Fruit fly (Drosophila melanogaster) S2 (cell line): ENCODE measurements around the gene CG13837.

Source experiments
- CG8478 ChIP-seq: fragments of >200 bp; optimal IDR thresholded peaks from 2 replicates; lab custom pipeline; 2018
- CTCF ChIP-seq, 2 experiments: fragments of >200 bp; optimal IDR thresholded peaks; 2 replicates each; lab custom pipeline; 2018

The CG13837 gene

dm6 chr3R:23038062-23038461 is 5.7 kb upstream of the CG13837 start:
- no peak for TF ChIP-seq CTCF (optimal IDR thresholded peaks at IDR 0.05; lab: Kevin White, UChicago)
- TF ChIP-seq CG8478 (lab: Kevin White, UChicago), result no peak

- TF ChIP-seq CTCF (optimal IDR thresholded peaks at IDR 0.05; lab: Kevin White, UChicago) (no peak), CG8478 (lab: Kevin White, UChicago) (no peak)
Observed at dm6 chr3R:23041941-23042340, 1.8 kb upstream of the CG13837 start, which contains the start of gene CG13838. Gene CG13838, plus strand, starts transcription at chr3R:23042241.

- TF ChIP-seq CG8478 (lab: Kevin White, UChicago) (no peak), CTCF (optimal IDR thresholded peaks at IDR 0.05; lab: Kevin White, UChicago) (no peak)
Observed at dm6 chr3R:23042746-23043265, 984 bp upstream of the CG13837 start.

- TF ChIP-seq CG8478 (lab: Kevin White, UChicago), result no peak
- no peak for TF ChIP-seq CTCF (optimal IDR thresholded peaks at IDR 0.05; lab: Kevin White, UChicago)
Observed at dm6 chr3R:23046529-23046943, 2.7 kb downstream of the CG13837 start.

dm6 chr3R:23048089-23048689 is 4.4 kb downstream of the CG13837 start, which contains the start of gene CG17121:
Gene CG17121, minus strand, starts transcription at chr3R:23048214.
- TF ChIP-seq CG8478 (lab: Kevin White, UChicago) (no peak), CTCF (optimal IDR thresholded peaks at IDR 0.05; lab: Kevin White, UChicago) (no peak)

dm6 chr3R:23048690-23049118 is 4.9 kb downstream of the CG13837 start:
- TF ChIP-seq CG8478 (lab: Kevin White, UChicago) (no peak), CTCF (optimal IDR thresholded peaks at IDR 0.05; lab: Kevin White, UChicago) (no peak)

dm6 chr3R:23051639-23052125 is 7.9 kb downstream of the CG13837 start, which contains the start of gene Gr94a:
Gene Gr94a, plus strand, starts transcription at chr3R:23051689.
- no peak for TF ChIP-seq CG8478 (lab: Kevin White, UChicago)
- TF ChIP-seq CTCF (optimal IDR thresholded peaks at IDR 0.05; lab: Kevin White, UChicago), result no peak

- TF ChIP-seq CTCF (optimal IDR thresholded peaks at IDR 0.05; lab: Kevin White, UChicago) (no peak), CG8478 (lab: Kevin White, UChicago) (no peak)
Observed at dm6 chr3R:23053135-23053730, 9.4 kb downstream of the CG13837 start.

- peak in 1 of 2 experiments; percentile 3 for TF ChIP-seq CTCF (optimal IDR thresholded peaks at IDR 0.05; lab: Kevin White, UChicago)
- no peak for TF ChIP-seq CG8478 (lab: Kevin White, UChicago)
Observed at dm6 chr3R:23053936-23054335, 10.1 kb downstream of the CG13837 start, which contains the start of gene p53. Gene p53, minus strand, starts transcription at chr3R:23054082.

- TF ChIP-seq CTCF (optimal IDR thresholded peaks at IDR 0.05; lab: Kevin White, UChicago), result no peak
- no peak for TF ChIP-seq CG8478 (lab: Kevin White, UChicago)
Observed at dm6 chr3R:23056113-23056512, 12.3 kb downstream of the CG13837 start.

- TF ChIP-seq CTCF (optimal IDR thresholded peaks at IDR 0.05; lab: Kevin White, UChicago) (no peak), CG8478 (lab: Kevin White, UChicago) (no peak)
Observed at dm6 chr3R:23056753-23057152, 13.0 kb downstream of the CG13837 start.

dm6 chr3R:23057390-23057789 is 13.6 kb downstream of the CG13837 start:
- no peak for TF ChIP-seq CG8478 (lab: Kevin White, UChicago)
- TF ChIP-seq CTCF (optimal IDR thresholded peaks at IDR 0.05; lab: Kevin White, UChicago), result no peak

- TF ChIP-seq CTCF (optimal IDR thresholded peaks at IDR 0.05; lab: Kevin White, UChicago), result no peak
- no peak for TF ChIP-seq CG8478 (lab: Kevin White, UChicago)
Observed at dm6 chr3R:23058858-23059257, 15.1 kb downstream of the CG13837 start, which contains the start of gene Ctns. Gene Ctns, minus strand, starts transcription at chr3R:23058958.

- TF ChIP-seq CG8478 (lab: Kevin White, UChicago) (no peak), CTCF (optimal IDR thresholded peaks at IDR 0.05; lab: Kevin White, UChicago) (no peak)
Observed at dm6 chr3R:23060166-23060565, 16.4 kb downstream of the CG13837 start.

- no peak for TF ChIP-seq CG8478 (lab: Kevin White, UChicago)
- no peak for TF ChIP-seq CTCF (optimal IDR thresholded peaks at IDR 0.05; lab: Kevin White, UChicago)
Observed at dm6 chr3R:23061209-23061608, 17.4 kb downstream of the CG13837 start, which contains the start of the genes sav and Ublcp1. Gene sav, minus strand, starts transcription at chr3R:23061304. Gene Ublcp1, plus strand, starts transcription at chr3R:23061493.
